Worm (Caenorhabditis elegans): ENCODE data around the gene nsy-7.

ce11 chrIV:8105083-8105482 lies 18.6 kb upstream of the nsy-7 start:
- TF ChIP-seq mab-5 (tag; optimal IDR thresholded peaks at IDR 0.05): no peak
- no peak for TF ChIP-seq ZK546.5 (tag; optimal IDR thresholded peaks at IDR 0.05)
- no peak for TF ChIP-seq F13H6.1 (tag; optimal IDR thresholded peaks at IDR 0.05)
- no peak for TF ChIP-seq unc-62 (GFP tag; optimal IDR thresholded peaks at IDR 0.05)
- TF ChIP-seq lin-39 (tag; optimal IDR thresholded peaks at IDR 0.05): no peak
